Worm (Caenorhabditis elegans) whole organism, mixed stage, embryonic: ENCODE data around the gene Y32F6A.5.

ENCODE experiments used
- bed-3 ChIP-seq: fragments of 200-800 bp; sonication (Bioruptor generic); optimal IDR thresholded peaks from 3 replicates; lab custom pipeline; 2018; ENCODE audit warnings: mild to moderate bottlenecking, missing genetic modification characterization, moderate library complexity, missing compliant biosample characterization
- ceh-43 ChIP-seq: fragments of 200-800 bp; sonication (Bioruptor generic); optimal IDR thresholded peaks from 2 replicates; lab custom pipeline; 2018; ENCODE audit warnings: mild to moderate bottlenecking, missing genetic modification characterization, moderate library complexity, missing compliant biosample characterization
- ces-1 ChIP-seq: fragments of 150-350 bp; optimal IDR thresholded peaks from 2 replicates; lab custom pipeline; 2014; ENCODE audit warnings: missing biosample characterization, missing genetic modification reagents, missing genetic modification characterization
- elt-1 ChIP-seq: sonication (generic microtip); optimal IDR thresholded peaks from 2 replicates; lab custom pipeline; 2017; ENCODE audit warnings: missing genetic modification characterization, mild to moderate bottlenecking, missing compliant biosample characterization, antibody characterized with exemption, moderate library complexity, borderline replicate concordance; ENCODE audit not compliant: insufficient read depth
- elt-3 ChIP-seq: fragments of 150-350 bp; optimal IDR thresholded peaks from 2 replicates; lab custom pipeline; 2014; ENCODE audit warnings: missing biosample characterization, missing genetic modification characterization

DNA sequence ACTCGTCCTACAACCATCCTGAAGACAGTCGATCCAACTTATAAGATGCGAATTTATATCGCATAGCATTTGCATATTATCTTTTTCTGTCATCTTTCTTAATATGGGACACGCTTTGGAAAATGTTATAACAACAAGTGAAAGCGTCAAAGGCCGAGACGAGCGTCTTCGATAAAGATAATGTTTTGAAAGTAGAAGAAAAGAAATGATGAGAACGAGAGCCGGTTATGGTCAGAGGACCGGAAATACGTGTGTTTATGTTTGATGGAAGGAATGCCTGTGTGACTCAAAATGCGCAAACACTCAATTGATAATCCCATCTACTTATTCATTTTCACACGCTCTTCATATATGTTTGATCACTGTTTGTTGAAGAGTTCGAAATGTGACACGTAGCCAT lies 49.6 kb upstream of the Y32F6A.5 start, which contains the start of gene C35A5.11:
- no peak for TF ChIP-seq elt-1 (tag; lab: Kevin White, UChicago)
- no peak for TF ChIP-seq ces-1 (GFP tag; lab: Kevin White, UChicago)
- no peak for TF ChIP-seq bed-3 (GFP tag; lab: Kevin White, UChicago)
- TF ChIP-seq ceh-43 (GFP tag; lab: Kevin White, UChicago) = no peak
- TF ChIP-seq elt-3 (tag; lab: Kevin White, UChicago) = no peak
